Fruit fly (Drosophila melanogaster) whole organism, embryonic: Measurements from ENCODE around the gene Snx27.

Source experiments
- Ada2b ChIP-seq: fragments of 200-800 bp; sonication (Bioruptor generic); IDR thresholded peaks from 2 replicates; pipeline ENCODE4 v1.3.6; 2022; ENCODE audit warnings: missing biosample characterization, missing genetic modification characterization
- Adf1 ChIP-seq: fragments of 200-800 bp; sonication (Bioruptor generic); IDR thresholded peaks from 2 replicates; pipeline ENCODE4 v1.3.6; 2022; ENCODE audit warnings: missing biosample characterization, missing genetic modification characterization
- Aef1 ChIP-seq: fragments of 200-800 bp; sonication (Bioruptor generic); IDR thresholded peaks from 3 replicates; pipeline ENCODE4 v1.3.6; 2022; ENCODE audit warnings: missing biosample characterization, missing genetic modification characterization
- Atf-2 ChIP-seq: fragments of 200-800 bp; sonication (Bioruptor generic); optimal IDR thresholded peaks from 2 replicates; lab custom pipeline; 2016; ENCODE audit warnings: missing biosample characterization, missing genetic modification characterization
- Atf6 ChIP-seq: fragments of 200-800 bp; sonication (Bioruptor generic); IDR thresholded peaks from 2 replicates; pipeline ENCODE4 v1.3.6; 2022; ENCODE audit warnings: missing biosample characterization, missing genetic modification characterization
- CG11504 ChIP-seq: fragments of 200-800 bp; sonication (Bioruptor generic); optimal IDR thresholded peaks from 3 replicates; lab custom pipeline; 2019; ENCODE audit warnings: missing biosample characterization, mild to moderate bottlenecking, missing genetic modification characterization, moderate library complexity
- CG11695 ChIP-seq: fragments of 200-800 bp; sonication (Bioruptor generic); IDR thresholded peaks from 3 replicates; pipeline ENCODE4 v1.3.6; 2022; ENCODE audit warnings: missing biosample characterization, missing genetic modification characterization
- CG12769 ChIP-seq: fragments of 200-800 bp; sonication (Bioruptor generic); optimal IDR thresholded peaks from 2 replicates; lab custom pipeline; 2019; ENCODE audit warnings: missing biosample characterization, mild to moderate bottlenecking, missing genetic modification characterization, moderate library complexity
- CG14441 ChIP-seq: fragments of 200-800 bp; sonication (Bioruptor generic); IDR thresholded peaks from 2 replicates; pipeline ENCODE4 v1.3.6; 2022; ENCODE audit warnings: missing biosample characterization, missing genetic modification characterization
- CG1603 ChIP-seq: fragments of 200-800 bp; sonication (Bioruptor generic); optimal IDR thresholded peaks from 2 replicates; lab custom pipeline; 2019; ENCODE audit warnings: missing biosample characterization, mild to moderate bottlenecking, missing genetic modification characterization, moderate library complexity
- CG17359 ChIP-seq: fragments of 200-800 bp; sonication (Bioruptor generic); optimal IDR thresholded peaks from 3 replicates; lab custom pipeline; 2018; ENCODE audit warnings: missing biosample characterization, mild to moderate bottlenecking, missing genetic modification characterization, moderate library complexity
- CG18599 ChIP-seq: fragments of 200-800 bp; sonication (Bioruptor generic); optimal IDR thresholded peaks from 3 replicates; lab custom pipeline; 2017; ENCODE audit warnings: missing biosample characterization, missing genetic modification characterization, mild to moderate bottlenecking, moderate library complexity, missing genetic modification reagents
- CG31388 ChIP-seq: fragments of 200-800 bp; sonication (Bioruptor generic); optimal IDR thresholded peaks from 2 replicates; lab custom pipeline; 2016; ENCODE audit warnings: missing biosample characterization, missing genetic modification characterization
- CG32772 ChIP-seq: fragments of 200-800 bp; sonication (Bioruptor generic); IDR thresholded peaks from 2 replicates; pipeline ENCODE4 v1.3.6; 2022; ENCODE audit warnings: missing biosample characterization, missing genetic modification characterization
- CG33213 ChIP-seq: fragments of 200-800 bp; sonication (Bioruptor generic); optimal IDR thresholded peaks from 3 replicates; lab custom pipeline; 2016; ENCODE audit warnings: missing biosample characterization, missing genetic modification characterization
- CG34376 ChIP-seq: fragments of 200-800 bp; sonication (Bioruptor generic); optimal IDR thresholded peaks from 2 replicates; lab custom pipeline; 2018; ENCODE audit warnings: missing biosample characterization, mild to moderate bottlenecking, missing genetic modification characterization
- CG3847 ChIP-seq: fragments of 200-800 bp; sonication (Bioruptor generic); IDR thresholded peaks from 2 replicates; pipeline ENCODE4 v1.3.6; 2022; ENCODE audit warnings: missing biosample characterization, missing genetic modification characterization
- CG5180 ChIP-seq: fragments of 200-800 bp; sonication (Bioruptor generic); optimal IDR thresholded peaks from 3 replicates; lab custom pipeline; 2017; ENCODE audit warnings: missing biosample characterization, missing genetic modification characterization, mild to moderate bottlenecking, moderate library complexity, missing genetic modification reagents
- CG7786 ChIP-seq: fragments of 200-800 bp; sonication (Bioruptor generic); optimal IDR thresholded peaks from 2 replicates; lab custom pipeline; 2016; ENCODE audit warnings: missing biosample characterization, missing genetic modification characterization
- CG8765 ChIP-seq: fragments of 200-800 bp; sonication (Bioruptor generic); IDR thresholded peaks from 2 replicates; pipeline ENCODE4 v1.3.6; 2022; ENCODE audit warnings: missing biosample characterization, missing genetic modification characterization
- CHES-1-like ChIP-seq: fragments of 200-800 bp; sonication (Bioruptor generic); optimal IDR thresholded peaks from 2 replicates; lab custom pipeline; 2016; ENCODE audit warnings: missing biosample characterization, missing genetic modification characterization
- Deaf1 ChIP-seq: fragments of 200-800 bp; optimal IDR thresholded peaks from 3 replicates; lab custom pipeline; 2019; ENCODE audit warnings: missing biosample characterization, mild to moderate bottlenecking, missing genetic modification characterization, moderate library complexity
- Hmx ChIP-seq: fragments of 200-800 bp; sonication (Bioruptor generic); optimal IDR thresholded peaks from 2 replicates; lab custom pipeline; 2016; ENCODE audit warnings: missing biosample characterization, missing genetic modification characterization
- Hr51 ChIP-seq, 2 experiments: fragments of 200-800 bp; sonication (Bioruptor generic); optimal IDR thresholded peaks; 2 replicates in 1 of 2; 3 replicates in 1 of 2; lab custom pipeline; 2016 to 2018; ENCODE audit warnings: missing biosample characterization in 2 of 2, missing genetic modification characterization in 2 of 2, mild to moderate bottlenecking in 1 of 2, moderate library complexity in 1 of 2
- Lim3 ChIP-seq: fragments of 200-800 bp; sonication (Bioruptor generic); IDR thresholded peaks from 2 replicates; pipeline ENCODE4 v1.3.6; 2022; ENCODE audit warnings: missing biosample characterization, missing genetic modification characterization
- Meics ChIP-seq: fragments of 200-800 bp; sonication (Bioruptor generic); optimal IDR thresholded peaks from 2 replicates; lab custom pipeline; 2017; ENCODE audit warnings: missing biosample characterization, mild to moderate bottlenecking, missing genetic modification characterization
- Optix ChIP-seq: fragments of 200-800 bp; sonication (Bioruptor generic); IDR thresholded peaks from 3 replicates; pipeline ENCODE4 v1.3.6; 2022; ENCODE audit warnings: missing biosample characterization, missing genetic modification characterization
- Ssrp ChIP-seq: fragments of 200-800 bp; sonication (Bioruptor generic); optimal IDR thresholded peaks from 2 replicates; lab custom pipeline; 2018; ENCODE audit warnings: missing biosample characterization, mild to moderate bottlenecking, missing genetic modification characterization, moderate library complexity
- al ChIP-seq: fragments of 200-800 bp; sonication (Bioruptor generic); IDR thresholded peaks from 2 replicates; pipeline ENCODE4 v1.3.6; 2022; ENCODE audit warnings: missing biosample characterization, missing genetic modification characterization
- crol ChIP-seq: fragments of 200-800 bp; sonication (Bioruptor generic); IDR thresholded peaks from 2 replicates; pipeline ENCODE4 v1.3.6; 2022; ENCODE audit warnings: missing biosample characterization, missing genetic modification characterization
- crp ChIP-seq, 2 experiments: fragments of 200-800 bp; sonication (Bioruptor generic); optimal IDR thresholded peaks; 2 replicates in 1 of 2; 3 replicates in 1 of 2; lab custom pipeline; 2017; ENCODE audit warnings: missing biosample characterization in 2 of 2, missing genetic modification characterization in 2 of 2, mild to moderate bottlenecking in 1 of 2, moderate library complexity in 1 of 2
- dmrt99B ChIP-seq: fragments of 200-800 bp; sonication (Bioruptor generic); optimal IDR thresholded peaks from 2 replicates; lab custom pipeline; 2018; ENCODE audit warnings: missing biosample characterization, mild to moderate bottlenecking, missing genetic modification characterization, moderate library complexity
- ems ChIP-seq: fragments of 200-800 bp; sonication (Bioruptor generic); optimal IDR thresholded peaks from 3 replicates; lab custom pipeline; 2016; ENCODE audit warnings: missing biosample characterization, missing genetic modification characterization
- gcm2 ChIP-seq: fragments of 200-800 bp; sonication (Bioruptor generic); optimal IDR thresholded peaks from 2 replicates; lab custom pipeline; 2016; ENCODE audit warnings: missing biosample characterization, missing genetic modification characterization
- gem ChIP-seq: fragments of 200-800 bp; sonication (Bioruptor generic); optimal IDR thresholded peaks from 2 replicates; lab custom pipeline; 2019; ENCODE audit warnings: missing biosample characterization, mild to moderate bottlenecking, missing genetic modification characterization, moderate library complexity
- jumu ChIP-seq: fragments of 200-800 bp; sonication (Bioruptor generic); optimal IDR thresholded peaks from 3 replicates; lab custom pipeline; 2016; ENCODE audit warnings: missing biosample characterization, missing genetic modification characterization
- kay ChIP-seq: fragments of 200-800 bp; sonication (Bioruptor generic); optimal IDR thresholded peaks from 2 replicates; lab custom pipeline; 2016; ENCODE audit warnings: missing biosample characterization, missing genetic modification characterization
- lab ChIP-seq: fragments of 200-800 bp; sonication (Bioruptor generic); optimal IDR thresholded peaks from 3 replicates; lab custom pipeline; 2017; ENCODE audit warnings: missing biosample characterization, missing genetic modification characterization, mild to moderate bottlenecking, moderate library complexity, missing genetic modification reagents
- lilli ChIP-seq: fragments of 200-800 bp; sonication (Bioruptor generic); optimal IDR thresholded peaks from 3 replicates; lab custom pipeline; 2016; ENCODE audit warnings: missing biosample characterization, missing genetic modification characterization
- prd ChIP-seq, 3 experiments: fragments of >200 bp in 2 of 3; fragments of 200-800 bp in 1 of 3; sonication (Bioruptor generic) in 1 of 3; optimal IDR thresholded peaks in 2 of 3; IDR thresholded peaks in 1 of 3; 2 replicates in 2 of 3; 3 replicates in 1 of 3; pipeline versions ENCODE4 v1.3.6 to Lab custom; 2017 to 2022; ENCODE audit warnings: missing biosample characterization in 1 of 3, missing genetic modification characterization in 1 of 3
- rib ChIP-seq: fragments of 200-800 bp; sonication (Bioruptor generic); IDR thresholded peaks from 2 replicates; pipeline ENCODE4 v1.3.6; 2022; ENCODE audit warnings: missing biosample characterization, missing genetic modification characterization
- so ChIP-seq: fragments of 200-800 bp; sonication (Bioruptor generic); IDR thresholded peaks from 3 replicates; pipeline ENCODE4 v1.3.6; 2022; ENCODE audit warnings: missing biosample characterization, missing genetic modification characterization
- z ChIP-seq: fragments of 200-800 bp; sonication (Bioruptor generic); IDR thresholded peaks from 3 replicates; pipeline ENCODE4 v1.3.6; 2022; ENCODE audit warnings: missing biosample characterization, missing genetic modification characterization
- zf30C ChIP-seq: fragments of 200-800 bp; sonication (Bioruptor generic); optimal IDR thresholded peaks from 3 replicates; lab custom pipeline; 2018; ENCODE audit warnings: missing biosample characterization, mild to moderate bottlenecking, missing genetic modification characterization

Gene Snx27

dm6 chrX:5717741-5718475, 19.9 kb downstream of the Snx27 start, which contains the start of gene CG33080 (continued):
- TF ChIP-seq prd (optimal IDR thresholded peaks at IDR 0.05; lab: Kevin White, UChicago) (no peak), prd (GFP tag; IDR thresholded peaks at IDR 0.05; lab: Robert Waterston, UW) (peak; percentile 28; the same call in 1 of the 3 replicates), CG11504 (peak; percentile 3), gem (tag; lab: Kevin White, UChicago) (peak; percentile 25), Meics (GFP tag; lab: Kevin White, UChicago) (peak; percentile 28), lab (GFP tag; lab: Kevin White, UChicago) (peak; percentile 51), CG7786 (GFP tag; lab: Kevin White, UChicago) (no peak), Aef1 (GFP tag; lab: Robert Waterston, UW) (peak; percentile 34; the same call in 1 of the 3 replicates), Ssrp (tag; lab: Kevin White, UChicago) (no peak), Optix (GFP tag; lab: Robert Waterston, UW) (no peak), CG31388 (no peak), crol (GFP tag; lab: Robert Waterston, UW) (peak; percentile 47; the same call in 1 of the 2 replicates), CHES-1-like (GFP tag; lab: Kevin White, UChicago) (no peak), ems (GFP tag; lab: Kevin White, UChicago) (no peak), CG17359 (peak; percentile 24), Atf-2 (GFP tag; lab: Kevin White, UChicago) (no peak), jumu (GFP tag; lab: Kevin White, UChicago) (no peak), CG32772 (GFP tag; lab: Robert Waterston, UW) (0 out of 2 replicates have a peak, but pooled peaks have one; percentile 15), Hmx (GFP tag; lab: Kevin White, UChicago) (no peak), dmrt99B (peak; percentile 34), Hr51 (GFP tag; optimal IDR thresholded peaks at IDR 0.05; lab: Kevin White, UChicago) (peak in 1 of 2 experiments; percentile 17), CG14441 (0 out of 2 replicates have a peak, but pooled peaks have one; percentile 14)

- TF ChIP-seq CG12769, result peak; percentile 14
- no peak for TF ChIP-seq crol (GFP tag; lab: Robert Waterston, UW)
- 0 out of 2 replicates have a peak, but pooled peaks have one; percentile 7 for TF ChIP-seq CG3847 (GFP tag; lab: Robert Waterston, UW)
- no peak for TF ChIP-seq crp (GFP tag; optimal IDR thresholded peaks at IDR 0.05; lab: Kevin White, UChicago)
- peak; percentile 83 for TF ChIP-seq z (GFP tag; lab: Robert Waterston, UW)
- TF ChIP-seq CG34376 (GFP tag; lab: Kevin White, UChicago), result peak; percentile 23
- TF ChIP-seq kay, result no peak
- TF ChIP-seq Lim3, result no peak
- TF ChIP-seq zf30C (GFP tag; lab: Kevin White, UChicago), result peak; percentile 43
- TF ChIP-seq CG5180, result peak; percentile 1
- no peak for TF ChIP-seq Ada2b (GFP tag; lab: Robert Waterston, UW)
- TF ChIP-seq gem (tag; lab: Kevin White, UChicago), result peak; percentile 18
- peak; percentile 3 for TF ChIP-seq Deaf1 (tag; lab: Kevin White, UChicago)
- TF ChIP-seq al (GFP tag; lab: Robert Waterston, UW), result 0 out of 2 replicates have a peak, but pooled peaks have one; percentile 12
- no peak for TF ChIP-seq gcm2 (GFP tag; lab: Kevin White, UChicago)
- 0 out of 2 replicates have a peak, but pooled peaks have one; percentile 7 for TF ChIP-seq Atf6 (GFP tag; lab: Robert Waterston, UW)
- TF ChIP-seq CG8765, result no peak
- peak; percentile 15 for TF ChIP-seq lilli (GFP tag; lab: Kevin White, UChicago)
- TF ChIP-seq rib (GFP tag; lab: Robert Waterston, UW), result no peak
- TF ChIP-seq CG18599 (GFP tag; lab: Kevin White, UChicago), result no peak
- peak; percentile 82 for TF ChIP-seq Adf1 (GFP tag; lab: Robert Waterston, UW)
- no peak for TF ChIP-seq CG1603 (tag; lab: Kevin White, UChicago)
- 0 out of 3 replicates have a peak, but pooled peaks have one; percentile 9 for TF ChIP-seq CG11695 (GFP tag; lab: Robert Waterston, UW)
- TF ChIP-seq so (GFP tag; lab: Robert Waterston, UW), result 0 out of 3 replicates have a peak, but pooled peaks have one; percentile 30
- peak; percentile 31 for TF ChIP-seq lab (GFP tag; lab: Kevin White, UChicago)
- TF ChIP-seq Hr51 (GFP tag; optimal IDR thresholded peaks at IDR 0.05; lab: Kevin White, UChicago), result peak in 1 of 2 experiments; percentile 26
- no peak for TF ChIP-seq CG33213 (GFP tag; lab: Kevin White, UChicago)
Measured at dm6 chrX:5715455-5716227, 22.2 kb downstream of the Snx27 start.
